Worm (Caenorhabditis elegans) whole organism, late embryonic: ENCODE measurements around the gene fbxa-116.

ENCODE experiments used
- C38D4.7 ChIP-seq: fragments of 200-800 bp; sonication (Bioruptor generic); optimal IDR thresholded peaks from 2 replicates; lab custom pipeline; 2018; ENCODE audit warnings: mild to moderate bottlenecking, missing genetic modification characterization, moderate library complexity, missing compliant biosample characterization
- T23F11.4 ChIP-seq: fragments of 200-800 bp; sonication (Bioruptor generic); optimal IDR thresholded peaks from 2 replicates; lab custom pipeline; 2018; ENCODE audit warnings: mild to moderate bottlenecking, missing genetic modification characterization, missing compliant biosample characterization
- ama-1 ChIP-seq: fragments of 150-350 bp; optimal IDR thresholded peaks from 2 replicates; lab custom pipeline; 2014
- ceh-14 ChIP-seq: sonication (generic microtip); optimal IDR thresholded peaks from 2 replicates; lab custom pipeline; 2016; ENCODE audit warnings: missing genotype, missing genetic modification characterization, missing compliant biosample characterization
- ceh-19 ChIP-seq: fragments of 200-800 bp; sonication (Bioruptor generic); optimal IDR thresholded peaks from 2 replicates; lab custom pipeline; 2018; ENCODE audit warnings: mild to moderate bottlenecking, missing genetic modification characterization, missing compliant biosample characterization
- ceh-22 ChIP-seq: sonication (generic microtip); optimal IDR thresholded peaks from 2 replicates; lab custom pipeline; 2017; ENCODE audit warnings: missing biosample characterization, missing genetic modification characterization
- ceh-24 ChIP-seq: sonication (generic microtip); optimal IDR thresholded peaks from 2 replicates; lab custom pipeline; 2016; ENCODE audit warnings: mild to moderate bottlenecking, missing genetic modification characterization, missing compliant biosample characterization
- ceh-30 ChIP-seq: fragments of 150-350 bp; optimal IDR thresholded peaks from 2 replicates; lab custom pipeline; 2014; ENCODE audit warnings: missing biosample characterization, missing genetic modification characterization
- ceh-34 ChIP-seq: sonication (generic microtip); optimal IDR thresholded peaks from 2 replicates; lab custom pipeline; 2016; ENCODE audit warnings: mild to moderate bottlenecking, missing genetic modification characterization, missing compliant biosample characterization
- ceh-45 ChIP-seq: fragments of 200-800 bp; sonication (Bioruptor generic); IDR thresholded peaks from 2 replicates; pipeline ENCODE4 v1.3.6; 2022; ENCODE audit warnings: missing genetic modification reagents, missing genetic modification characterization, missing compliant biosample characterization
- ceh-9 ChIP-seq: sonication (generic microtip); optimal IDR thresholded peaks from 2 replicates; lab custom pipeline; 2016; ENCODE audit warnings: mild to moderate bottlenecking, missing genetic modification characterization, inconsistent platforms, missing compliant biosample characterization
- dmd-4 ChIP-seq: sonication (generic microtip); optimal IDR thresholded peaks from 2 replicates; lab custom pipeline; 2016; ENCODE audit warnings: borderline replicate concordance, missing genetic modification characterization, missing compliant biosample characterization
- elt-2 ChIP-seq: sonication (generic microtip); optimal IDR thresholded peaks from 2 replicates; lab custom pipeline; 2016; ENCODE audit warnings: missing genetic modification reagents, missing genetic modification characterization, missing compliant biosample characterization
- elt-4 ChIP-seq: sonication (generic microtip); optimal IDR thresholded peaks from 2 replicates; lab custom pipeline; 2016; ENCODE audit warnings: missing genetic modification characterization, missing compliant biosample characterization
- fax-1 ChIP-seq: sonication (generic microtip); optimal IDR thresholded peaks from 2 replicates; lab custom pipeline; 2016; ENCODE audit warnings: missing genotype, missing genetic modification characterization, missing compliant biosample characterization
- fkh-10 ChIP-seq: fragments of 150-350 bp; optimal IDR thresholded peaks from 2 replicates; lab custom pipeline; 2014; ENCODE audit warnings: missing biosample characterization, missing genetic modification reagents, missing genetic modification characterization
- fkh-6 ChIP-seq: sonication (generic microtip); optimal IDR thresholded peaks from 2 replicates; lab custom pipeline; 2016; ENCODE audit warnings: missing genetic modification characterization, missing compliant biosample characterization
- gmeb-2 ChIP-seq: sonication (generic microtip); optimal IDR thresholded peaks from 2 replicates; lab custom pipeline; 2016; ENCODE audit warnings: missing genetic modification characterization, inconsistent platforms, missing compliant biosample characterization
- hlh-6 ChIP-seq: sonication (generic microtip); optimal IDR thresholded peaks from 2 replicates; lab custom pipeline; 2016; ENCODE audit warnings: missing genotype, missing genetic modification characterization, missing compliant biosample characterization
- mec-3 ChIP-seq: sonication (generic microtip); optimal IDR thresholded peaks from 2 replicates; lab custom pipeline; 2016; ENCODE audit warnings: borderline replicate concordance, missing genetic modification characterization, missing compliant biosample characterization
- nhr-11 ChIP-seq: fragments of 150-350 bp; optimal IDR thresholded peaks from 2 replicates; lab custom pipeline; 2014; ENCODE audit warnings: missing biosample characterization, missing genetic modification characterization
- nhr-232 ChIP-seq: sonication (generic microtip); optimal IDR thresholded peaks from 2 replicates; lab custom pipeline; 2016; ENCODE audit warnings: missing genetic modification characterization, missing compliant biosample characterization
- odd-2 ChIP-seq: sonication (generic microtip); optimal IDR thresholded peaks from 2 replicates; lab custom pipeline; 2017; ENCODE audit warnings: antibody characterized with exemption, mild to moderate bottlenecking, missing genetic modification characterization, missing compliant biosample characterization
- pag-3 ChIP-seq: sonication (generic microtip); optimal IDR thresholded peaks from 2 replicates; lab custom pipeline; 2016; ENCODE audit warnings: missing compliant biosample characterization, missing genetic modification characterization, borderline replicate concordance
- pat-9 ChIP-seq: fragments of 200-800 bp; sonication (Bioruptor generic); optimal IDR thresholded peaks from 2 replicates; lab custom pipeline; 2018; ENCODE audit warnings: mild to moderate bottlenecking, missing genetic modification characterization, moderate library complexity, missing compliant biosample characterization
- pax-1 ChIP-seq: fragments of 150-350 bp; optimal IDR thresholded peaks from 2 replicates; lab custom pipeline; 2014; ENCODE audit warnings: missing biosample characterization, missing genetic modification characterization
- pha-4 ChIP-seq: fragments of 150-350 bp; optimal IDR thresholded peaks from 2 replicates; lab custom pipeline; 2018; ENCODE audit warnings: missing biosample characterization, missing genetic modification reagents, missing genetic modification characterization
- pqm-1 ChIP-seq: sonication (generic microtip); optimal IDR thresholded peaks from 2 replicates; lab custom pipeline; 2016; ENCODE audit warnings: missing genetic modification characterization, missing compliant biosample characterization
- ref-2 ChIP-seq: sonication (generic microtip); optimal IDR thresholded peaks from 2 replicates; lab custom pipeline; 2016; ENCODE audit warnings: missing genetic modification characterization, missing compliant biosample characterization
- sdc-2 ChIP-seq: sonication (generic microtip); optimal IDR thresholded peaks from 2 replicates; lab custom pipeline; 2016; ENCODE audit warnings: missing genotype, missing genetic modification characterization, missing compliant biosample characterization
- sox-2 ChIP-seq: fragments of 200-800 bp; sonication (Bioruptor generic); IDR thresholded peaks from 2 replicates; pipeline ENCODE4 v1.3.6; 2022; ENCODE audit warnings: missing genetic modification reagents, missing genetic modification characterization, missing compliant biosample characterization
- sox-4 ChIP-seq: sonication (generic microtip); optimal IDR thresholded peaks from 2 replicates; lab custom pipeline; 2017; ENCODE audit warnings: mild to moderate bottlenecking, missing genetic modification characterization, inconsistent platforms, missing compliant biosample characterization
- tbx-7 ChIP-seq: sonication (generic microtip); optimal IDR thresholded peaks from 2 replicates; lab custom pipeline; 2016; ENCODE audit warnings: missing genotype, missing genetic modification characterization, missing compliant biosample characterization
- ttx-3 ChIP-seq: sonication (generic microtip); optimal IDR thresholded peaks from 2 replicates; lab custom pipeline; 2016; ENCODE audit warnings: missing genetic modification reagents, missing genetic modification characterization, missing compliant biosample characterization
- unc-3 ChIP-seq, 2 experiments: fragments of 200-800 bp in 1 of 2; sonication (Bioruptor generic) in 1 of 2; sonication (generic microtip) in 1 of 2; conservative IDR thresholded peaks in 1 of 2; optimal IDR thresholded peaks in 1 of 2; 2 replicates each; pipeline versions ENCODE4 v1.3.6 to Lab custom; 2016 to 2022; ENCODE audit warnings: missing compliant biosample characterization in 2 of 2, missing genetic modification characterization in 2 of 2, missing genetic modification reagents in 1 of 2
- unc-42 ChIP-seq: sonication (generic microtip); optimal IDR thresholded peaks from 2 replicates; lab custom pipeline; 2016; ENCODE audit warnings: missing genotype, missing genetic modification characterization, missing compliant biosample characterization
- unc-55 ChIP-seq: sonication (generic microtip); optimal IDR thresholded peaks from 2 replicates; lab custom pipeline; 2017; ENCODE audit warnings: missing biosample characterization, missing genetic modification reagents, missing genetic modification characterization
- unc-86 ChIP-seq: sonication (generic microtip); optimal IDR thresholded peaks from 2 replicates; lab custom pipeline; 2016; ENCODE audit warnings: missing genetic modification characterization, missing compliant biosample characterization
- zip-5 ChIP-seq: sonication (generic microtip); optimal IDR thresholded peaks from 2 replicates; lab custom pipeline; 2016; ENCODE audit warnings: missing genetic modification characterization, missing compliant biosample characterization

fbxa-116 gene

DNA sequence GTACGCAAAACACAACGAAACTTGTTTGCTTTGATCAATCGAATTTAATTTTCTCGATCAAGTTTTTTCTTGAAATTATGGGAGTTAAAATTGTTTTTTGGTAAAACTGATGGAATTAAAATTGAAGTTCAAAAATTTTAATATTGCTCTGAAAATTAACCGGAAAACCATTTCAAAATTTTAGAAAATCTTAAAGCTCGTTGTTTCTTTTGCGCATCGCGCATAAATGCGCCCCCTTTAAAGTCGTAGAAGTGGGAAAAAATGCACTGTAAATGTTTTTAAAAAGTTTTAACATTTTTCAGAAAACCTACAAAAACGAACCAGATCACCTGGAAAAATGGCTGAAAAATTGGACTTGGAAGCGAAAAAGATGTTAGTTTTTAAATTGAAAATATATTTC lies 14.4 kb upstream of the fbxa-116 start, which contains the start of gene fbxa-113:
TSS of gene fbxa-113 (plus strand) at position 301 of the 400 bp plus-strand sequence.
- TF ChIP-seq zip-5 (tag; lab: Kevin White, UChicago) = no peak
- TF ChIP-seq ceh-34 (tag; lab: Kevin White, UChicago) = no peak
- no peak for TF ChIP-seq tbx-7 (tag; lab: Kevin White, UChicago)
- TF ChIP-seq unc-42 (tag; lab: Kevin White, UChicago) = no peak
- TF ChIP-seq mec-3 (tag; lab: Kevin White, UChicago) = no peak
- TF ChIP-seq odd-2 (tag; lab: Kevin White, UChicago) = no peak
- TF ChIP-seq pha-4 (tag; lab: Kevin White, UChicago) = no peak
- no peak for TF ChIP-seq ama-1 (lab: Kevin White, UChicago)
- no peak for TF ChIP-seq hlh-6 (tag; lab: Kevin White, UChicago)
- TF ChIP-seq pag-3 (tag; lab: Kevin White, UChicago) = no peak
- TF ChIP-seq ceh-45 = no peak
- TF ChIP-seq C38D4.7 (GFP tag; lab: Kevin White, UChicago) = no peak
- TF ChIP-seq dmd-4 (tag; lab: Kevin White, UChicago) = no peak

DNA sequence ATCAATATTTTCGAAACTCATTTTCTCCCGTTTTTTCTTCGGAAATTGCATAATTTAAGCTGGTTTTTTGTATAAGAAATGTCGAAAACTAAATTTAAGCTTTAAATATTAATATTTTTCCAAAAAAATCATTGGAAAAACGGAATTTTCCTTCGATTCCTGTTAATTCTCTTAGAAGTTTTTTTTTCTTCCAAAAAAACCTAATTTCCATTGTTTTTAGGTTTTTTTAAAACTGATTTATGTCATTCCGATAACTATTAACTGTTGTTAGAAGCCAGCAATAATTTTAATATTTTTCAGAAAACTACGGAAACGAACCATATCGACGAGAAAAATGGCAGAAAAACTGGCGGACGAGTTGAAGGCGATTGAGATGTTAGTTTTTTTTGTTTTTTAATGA lies 12.6 kb upstream of the fbxa-116 start, which contains the start of gene fbxa-114:
TSS of gene fbxa-114 (plus strand) at position 301 of the 400 bp plus-strand sequence.
- TF ChIP-seq elt-2 (tag; lab: Kevin White, UChicago) (no peak), pag-3 (tag; lab: Kevin White, UChicago) (no peak), ceh-14 (tag; lab: Kevin White, UChicago) (no peak), ceh-34 (tag; lab: Kevin White, UChicago) (no peak), ref-2 (no peak), pax-1 (no peak), ceh-19 (no peak), elt-4 (tag; lab: Kevin White, UChicago) (no peak), nhr-11 (no peak), C38D4.7 (GFP tag; lab: Kevin White, UChicago) (no peak), nhr-232 (tag; lab: Kevin White, UChicago) (no peak), tbx-7 (tag; lab: Kevin White, UChicago) (no peak), sox-4 (tag; lab: Kevin White, UChicago) (no peak), unc-42 (tag; lab: Kevin White, UChicago) (no peak), unc-55 (no peak), unc-3 (GFP tag; conservative IDR thresholded peaks at IDR 0.05; lab: Robert Waterston, UW) (no peak), unc-3 (tag; optimal IDR thresholded peaks at IDR 0.05; lab: Kevin White, UChicago) (no peak), fkh-6 (tag; lab: Kevin White, UChicago) (no peak), ceh-9 (tag; lab: Kevin White, UChicago) (no peak)
- TF ChIP-seq, all 69 proteins: peak for 0

- TF ChIP-seq fkh-6 (tag; lab: Kevin White, UChicago) (no peak), fax-1 (tag; lab: Kevin White, UChicago) (no peak)
These were observed 11.0 kb upstream of the fbxa-116 start for ce11 chrV:20199658-20200057.

DNA sequence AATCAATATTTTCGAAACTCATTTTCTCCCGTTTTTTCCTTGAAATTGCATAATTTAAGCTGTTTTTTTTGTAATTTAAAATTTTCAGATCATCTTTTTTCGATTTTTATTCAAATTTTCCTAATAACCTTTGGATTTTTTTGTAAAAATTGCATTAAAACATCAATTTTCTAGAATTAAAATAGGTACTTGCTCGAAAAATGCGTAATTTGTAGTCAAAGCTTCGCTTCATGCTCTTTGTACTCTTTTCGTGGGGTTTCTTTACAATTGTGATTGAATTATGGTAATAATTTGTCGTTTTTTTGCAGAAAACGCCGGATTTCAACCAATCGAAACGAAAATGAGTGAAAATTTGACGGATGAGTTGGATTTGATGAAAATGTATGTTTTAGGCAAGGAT lies 10.3 kb upstream of the fbxa-116 start, which contains the start of gene fog-2:
TSS of gene fog-2 (plus strand) at position 301 of the 400 bp plus-strand sequence.
- TF ChIP-seq nhr-11 (no peak), ceh-24 (tag; lab: Kevin White, UChicago) (no peak), unc-86 (tag; lab: Kevin White, UChicago) (no peak), fkh-10 (no peak), sdc-2 (tag; lab: Kevin White, UChicago) (no peak), fkh-6 (tag; lab: Kevin White, UChicago) (no peak), hlh-6 (tag; lab: Kevin White, UChicago) (no peak), pat-9 (tag; lab: Kevin White, UChicago) (no peak), pha-4 (tag; lab: Kevin White, UChicago) (no peak), ceh-30 (tag; lab: Kevin White, UChicago) (no peak), elt-2 (tag; lab: Kevin White, UChicago) (no peak), T23F11.4 (no peak), ttx-3 (tag; lab: Kevin White, UChicago) (no peak), ceh-22 (no peak), pqm-1 (tag; lab: Kevin White, UChicago) (no peak), gmeb-2 (no peak), sox-2 (GFP tag; lab: Robert Waterston, UW) (no peak), odd-2 (tag; lab: Kevin White, UChicago) (no peak)
- TF ChIP-seq, all 69 proteins: peak for 0
